Worm (Caenorhabditis elegans) whole organism, L3 larva: Measurements from ENCODE around the gene rmd-1.
A peak's percentile ranks its signal among the peaks of the same experiment; 100 is the strongest.

Experiments
- R02D3.7 ChIP-seq: fragments of 150-350 bp; optimal IDR thresholded peaks from 2 replicates; lab custom pipeline; 2014; ENCODE audit warnings: missing biosample characterization, missing genetic modification characterization
- ZK546.5 ChIP-seq: sonication (generic microtip); optimal IDR thresholded peaks from 2 replicates; lab custom pipeline; 2017; ENCODE audit warnings: missing biosample characterization, missing genetic modification characterization
- aly-2 ChIP-seq: fragments of 150-350 bp; optimal IDR thresholded peaks from 2 replicates; lab custom pipeline; 2014; ENCODE audit warnings: missing biosample characterization, missing genetic modification characterization
- ama-1 ChIP-seq: fragments of 150-350 bp; optimal IDR thresholded peaks from 2 replicates; lab custom pipeline; 2018
- ceh-16 ChIP-seq: sonication (generic microtip); optimal IDR thresholded peaks from 2 replicates; lab custom pipeline; 2017; ENCODE audit warnings: missing biosample characterization, missing genetic modification characterization
- ceh-28 ChIP-seq: fragments of 150-350 bp; optimal IDR thresholded peaks from 2 replicates; lab custom pipeline; 2014; ENCODE audit warnings: missing biosample characterization, missing genetic modification reagents, missing genetic modification characterization
- ceh-9 ChIP-seq: sonication (generic microtip); optimal IDR thresholded peaks from 2 replicates; lab custom pipeline; 2018; ENCODE audit warnings: missing biosample characterization, missing genetic modification characterization
- egl-27 ChIP-seq: sonication (generic microtip); optimal IDR thresholded peaks from 4 replicates; lab custom pipeline; 2017; ENCODE audit warnings: missing biosample characterization, missing genetic modification reagents, missing genetic modification characterization
- egl-5 ChIP-seq: fragments of 150-350 bp; optimal IDR thresholded peaks from 2 replicates; lab custom pipeline; 2017; ENCODE audit warnings: missing biosample characterization, missing genetic modification reagents, missing genetic modification characterization, inconsistent platforms
- elt-2 ChIP-seq: sonication (generic microtip); optimal IDR thresholded peaks from 2 replicates; lab custom pipeline; 2016; ENCODE audit warnings: missing genetic modification reagents, mild to moderate bottlenecking, missing genetic modification characterization, missing compliant biosample characterization
- elt-3 ChIP-seq, 3 experiments: fragments of 150-350 bp in 1 of 3; sonication (generic microtip) in 2 of 3; optimal IDR thresholded peaks; 2 replicates in 2 of 3; 4 replicates in 1 of 3; lab custom pipeline; 2014 to 2017; ENCODE audit warnings: missing biosample characterization in 3 of 3, missing genetic modification characterization in 3 of 3
- eor-1 ChIP-seq, 2 experiments: fragments of 150-350 bp; optimal IDR thresholded peaks; 2 replicates each; lab custom pipeline; 2014 to 2018; ENCODE audit warnings: missing biosample characterization in 2 of 2, missing genetic modification characterization in 2 of 2
- fkh-2 ChIP-seq: fragments of 150-350 bp; optimal IDR thresholded peaks from 2 replicates; lab custom pipeline; 2014; ENCODE audit warnings: missing biosample characterization, missing genetic modification reagents, missing genetic modification characterization
- fos-1 ChIP-seq: fragments of 150-350 bp; optimal IDR thresholded peaks from 2 replicates; lab custom pipeline; 2014; ENCODE audit warnings: missing biosample characterization, missing genetic modification characterization
- hmg-11 ChIP-seq: sonication (generic microtip); optimal IDR thresholded peaks from 2 replicates; lab custom pipeline; 2016; ENCODE audit warnings: missing genetic modification characterization, missing compliant biosample characterization
- jun-1 ChIP-seq: fragments of 150-350 bp; optimal IDR thresholded peaks from 2 replicates; lab custom pipeline; 2014; ENCODE audit warnings: missing biosample characterization, missing genetic modification reagents, missing genetic modification characterization
- lsy-12 ChIP-seq: sonication (generic microtip); optimal IDR thresholded peaks from 2 replicates; lab custom pipeline; 2016; ENCODE audit warnings: mild to moderate bottlenecking, missing genetic modification characterization, missing compliant biosample characterization
- mdl-1 ChIP-seq: fragments of 150-350 bp; optimal IDR thresholded peaks from 2 replicates; lab custom pipeline; 2014; ENCODE audit warnings: missing biosample characterization, missing genetic modification characterization
- nfya-1 ChIP-seq: sonication (generic microtip); optimal IDR thresholded peaks from 2 replicates; lab custom pipeline; 2017; ENCODE audit warnings: missing genetic modification characterization, mild to moderate bottlenecking, missing compliant biosample characterization, antibody characterized with exemption, moderate library complexity; ENCODE audit not compliant: insufficient read depth
- nhr-11 ChIP-seq: fragments of 150-350 bp; optimal IDR thresholded peaks from 2 replicates; lab custom pipeline; 2014; ENCODE audit warnings: missing biosample characterization, missing genetic modification characterization
- nhr-12 ChIP-seq: fragments of 150-350 bp; optimal IDR thresholded peaks from 2 replicates; lab custom pipeline; 2014; ENCODE audit warnings: missing biosample characterization, missing genetic modification characterization
- nhr-23 ChIP-seq: fragments of 150-350 bp; optimal IDR thresholded peaks from 2 replicates; lab custom pipeline; 2014; ENCODE audit warnings: missing biosample characterization, missing genetic modification reagents, missing genetic modification characterization
- nhr-237 ChIP-seq: fragments of 150-350 bp; optimal IDR thresholded peaks from 2 replicates; lab custom pipeline; 2014; ENCODE audit warnings: missing biosample characterization, missing genetic modification characterization
- nhr-25 ChIP-seq: sonication (generic microtip); optimal IDR thresholded peaks from 2 replicates; lab custom pipeline; 2017; ENCODE audit warnings: missing biosample characterization, missing genetic modification characterization
- nhr-28 ChIP-seq: fragments of 150-350 bp; optimal IDR thresholded peaks from 2 replicates; lab custom pipeline; 2014; ENCODE audit warnings: missing biosample characterization, missing genetic modification characterization
- nhr-43 ChIP-seq: sonication (generic microtip); optimal IDR thresholded peaks from 2 replicates; lab custom pipeline; 2016; ENCODE audit warnings: mild to moderate bottlenecking, missing genetic modification characterization, missing compliant biosample characterization; ENCODE audit not compliant: poor library complexity, severe bottlenecking
- nhr-76 ChIP-seq: fragments of 150-350 bp; sonication (generic microtip); optimal IDR thresholded peaks from 5 replicates; lab custom pipeline; 2014; ENCODE audit warnings: missing biosample characterization, missing genetic modification characterization
- nhr-77 ChIP-seq: fragments of 150-350 bp; optimal IDR thresholded peaks from 2 replicates; lab custom pipeline; 2014; ENCODE audit warnings: missing biosample characterization, missing genetic modification characterization
- pqm-1 ChIP-seq: fragments of 150-350 bp; optimal IDR thresholded peaks from 2 replicates; lab custom pipeline; 2017; ENCODE audit warnings: missing biosample characterization, missing genetic modification characterization, inconsistent platforms
- sea-2 ChIP-seq: fragments of 150-350 bp; sonication (generic microtip); optimal IDR thresholded peaks from 4 replicates; lab custom pipeline; 2014; ENCODE audit warnings: missing biosample characterization, missing genetic modification reagents, missing genetic modification characterization
- skn-1 ChIP-seq: fragments of 150-350 bp; optimal IDR thresholded peaks from 2 replicates; lab custom pipeline; 2014; ENCODE audit warnings: missing biosample characterization, missing genetic modification characterization
- snpc-4 ChIP-seq: fragments of 150-350 bp; optimal IDR thresholded peaks from 2 replicates; lab custom pipeline; 2014; ENCODE audit warnings: missing biosample characterization, missing genetic modification characterization
- tbx-2 ChIP-seq: sonication (generic microtip); optimal IDR thresholded peaks from 2 replicates; lab custom pipeline; 2016; ENCODE audit warnings: mild to moderate bottlenecking, missing genetic modification characterization, missing compliant biosample characterization
- zag-1 ChIP-seq: fragments of 150-350 bp; optimal IDR thresholded peaks from 2 replicates; lab custom pipeline; 2014; ENCODE audit warnings: missing biosample characterization, missing genetic modification characterization
- ztf-11 ChIP-seq: fragments of 150-350 bp; optimal IDR thresholded peaks from 2 replicates; lab custom pipeline; 2014; ENCODE audit warnings: missing biosample characterization, missing genetic modification characterization
- ztf-4 ChIP-seq: fragments of 150-350 bp; optimal IDR thresholded peaks from 2 replicates; lab custom pipeline; 2014; ENCODE audit warnings: missing biosample characterization, missing genetic modification characterization

rmd-1 gene

DNA sequence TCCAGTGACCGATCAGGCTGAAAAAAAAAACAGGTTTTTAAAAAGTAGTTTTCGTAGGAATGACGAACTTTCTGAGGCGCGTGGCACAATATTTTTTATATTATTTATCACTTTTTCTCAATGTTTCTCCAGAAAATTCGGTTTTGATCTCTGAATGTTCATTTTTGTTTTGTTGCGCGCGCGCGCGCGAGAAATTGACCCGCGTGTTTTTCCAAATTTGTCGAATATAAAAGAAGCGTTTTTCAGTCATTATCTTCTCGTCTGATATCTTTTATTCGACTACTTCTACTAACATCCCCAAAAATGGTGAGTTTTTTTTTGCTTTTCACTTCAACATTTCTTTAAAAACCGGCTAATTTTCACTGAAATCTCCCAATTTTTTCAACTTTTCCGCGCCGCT, at the start of gene rmd-1:
Gene rmd-1, plus strand, starts transcription at position 247 of the 400 bp plus-strand sequence.
- TF ChIP-seq nhr-76 (no peak), ama-1 (lab: Kevin White, UChicago) (no peak), tbx-2 (tag; lab: Kevin White, UChicago) (no peak), mdl-1 (tag; lab: Kevin White, UChicago) (no peak), aly-2 (tag; lab: Kevin White, UChicago) (no peak), elt-3 (tag; optimal IDR thresholded peaks at IDR 0.05; lab: Kevin White, UChicago) (no peak), egl-5 (tag; lab: Kevin White, UChicago) (no peak), ztf-4 (tag; lab: Kevin White, UChicago) (no peak), nhr-237 (tag; lab: Kevin White, UChicago) (no peak), hmg-11 (no peak), zag-1 (no peak), ceh-9 (tag; lab: Kevin White, UChicago) (no peak), egl-27 (no peak), eor-1 (tag; optimal IDR thresholded peaks at IDR 0.05; lab: Kevin White, UChicago) (no peak), nhr-23 (tag; lab: Kevin White, UChicago) (no peak)

DNA sequence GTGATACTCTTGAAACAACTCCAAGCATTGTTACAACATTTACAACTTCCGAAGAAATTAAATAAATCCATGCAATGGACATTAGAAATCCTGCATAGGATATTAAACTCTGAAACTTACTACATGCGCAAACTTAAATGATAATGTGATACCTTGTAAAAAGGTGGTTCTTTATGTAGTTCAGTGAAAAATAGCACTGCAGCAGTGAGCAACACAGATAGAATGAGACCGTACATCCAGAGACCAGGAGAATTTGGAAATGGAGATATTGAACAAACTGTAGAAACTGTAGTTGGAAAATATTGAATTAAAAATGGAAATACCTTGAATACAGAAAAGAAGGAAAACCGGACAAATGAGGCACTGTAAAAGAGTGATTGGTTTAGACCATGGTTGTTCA, 47.7 kb upstream of the rmd-1 start:
- no peak for TF ChIP-seq nhr-11 (tag; lab: Kevin White, UChicago)
- TF ChIP-seq hmg-11: no peak
- TF ChIP-seq fkh-2: no peak
- no peak for TF ChIP-seq lsy-12
- TF ChIP-seq eor-1 (tag; optimal IDR thresholded peaks at IDR 0.05; lab: Kevin White, UChicago): no peak
- no peak for TF ChIP-seq R02D3.7 (tag; lab: Kevin White, UChicago)
- TF ChIP-seq nhr-25 (tag; lab: Kevin White, UChicago): no peak
- TF ChIP-seq ZK546.5 (tag; lab: Kevin White, UChicago): no peak
- TF ChIP-seq nhr-43 (tag; lab: Kevin White, UChicago): no peak
- no peak for TF ChIP-seq mdl-1 (tag; lab: Kevin White, UChicago)
- TF ChIP-seq ztf-4 (tag; lab: Kevin White, UChicago): no peak
- TF ChIP-seq sea-2 (GFP tag; lab: Kevin White, UChicago): no peak
- TF ChIP-seq snpc-4 (tag; lab: Kevin White, UChicago): no peak
- no peak for TF ChIP-seq ztf-11 (tag; lab: Kevin White, UChicago)
- no peak for TF ChIP-seq jun-1 (tag; lab: Kevin White, UChicago)
- TF ChIP-seq, all 47 proteins: peak for 0

- TF ChIP-seq ztf-11 (tag; lab: Kevin White, UChicago) (no peak), mdl-1 (tag; lab: Kevin White, UChicago) (no peak), nhr-12 (tag; lab: Kevin White, UChicago) (no peak), nhr-28 (no peak), nhr-23 (tag; lab: Kevin White, UChicago) (no peak), skn-1 (no peak), ceh-28 (tag; lab: Kevin White, UChicago) (no peak), nfya-1 (tag; lab: Kevin White, UChicago) (no peak), nhr-76 (no peak)
Observed at ce11 chrIII:9713182-9713581, 45.7 kb upstream of the rmd-1 start.

ce11 chrIII:9713862-9714261, 45.0 kb upstream of the rmd-1 start, which contains the start of gene ncx-6:
Gene ncx-6 (minus strand): TSS chrIII:9713949.
- peak; percentile 0 for TF ChIP-seq pqm-1
- no peak for TF ChIP-seq nhr-76
- peak; percentile 76 for TF ChIP-seq elt-2 (tag; lab: Kevin White, UChicago)

ce11 chrIII:9714731-9715130, 44.2 kb upstream of the rmd-1 start:
- TF ChIP-seq elt-2 (tag; lab: Kevin White, UChicago): peak; percentile 80
- TF ChIP-seq fos-1: no peak
- TF ChIP-seq nhr-11 (tag; lab: Kevin White, UChicago): no peak
- no peak for TF ChIP-seq nfya-1 (tag; lab: Kevin White, UChicago)
- TF ChIP-seq nhr-77 (tag; lab: Kevin White, UChicago): no peak
- no peak for TF ChIP-seq sea-2 (GFP tag; lab: Kevin White, UChicago)
- TF ChIP-seq nhr-23 (tag; lab: Kevin White, UChicago): no peak
- no peak for TF ChIP-seq jun-1 (tag; lab: Kevin White, UChicago)
- no peak for TF ChIP-seq ZK546.5 (tag; lab: Kevin White, UChicago)
- TF ChIP-seq R02D3.7 (tag; lab: Kevin White, UChicago): no peak
- peak; percentile 28 for TF ChIP-seq pqm-1
- TF ChIP-seq mdl-1 (tag; lab: Kevin White, UChicago): no peak
- no peak for TF ChIP-seq ceh-16 (tag; lab: Kevin White, UChicago)
